Worm (Caenorhabditis elegans) whole organism, L4 larva: ENCODE results near the gene col-34.
A peak's percentile ranks its signal among the peaks of the same experiment; 100 is the strongest.

Source experiments
- F37D6.2 ChIP-seq: sonication (generic microtip); optimal IDR thresholded peaks from 2 replicates; lab custom pipeline; 2016; ENCODE audit warnings: mild to moderate bottlenecking, missing genetic modification characterization, missing compliant biosample characterization
- R02D3.7 ChIP-seq: fragments of 150-350 bp; sonication (generic microtip); optimal IDR thresholded peaks from 3 replicates; lab custom pipeline; 2014; ENCODE audit warnings: missing biosample characterization, missing genetic modification characterization
- T26A8.4 ChIP-seq: fragments of 200-800 bp; sonication (Bioruptor generic); IDR thresholded peaks from 2 replicates; pipeline ENCODE4 v1.3.6; 2022; ENCODE audit warnings: missing genetic modification characterization, missing compliant biosample characterization
- Y48G9A.11 ChIP-seq: fragments of 200-800 bp; sonication (Bioruptor generic); IDR thresholded peaks from 2 replicates; pipeline ENCODE4 v1.3.6; 2022; ENCODE audit warnings: missing genetic modification reagents, missing genetic modification characterization, missing compliant biosample characterization
- Y5F2A.4 ChIP-seq: fragments of 200-800 bp; sonication (Bioruptor generic); optimal IDR thresholded peaks from 2 replicates; lab custom pipeline; 2018; ENCODE audit warnings: mild to moderate bottlenecking, missing genetic modification characterization, missing compliant biosample characterization
- Y75B8A.6 ChIP-seq: fragments of 200-800 bp; sonication (Bioruptor generic); IDR thresholded peaks from 2 replicates; pipeline ENCODE4 v1.3.6; 2022; ENCODE audit warnings: missing genetic modification reagents, missing genetic modification characterization, missing compliant biosample characterization
- ama-1 ChIP-seq: fragments of 150-350 bp; optimal IDR thresholded peaks from 2 replicates; lab custom pipeline; 2014; ENCODE audit warnings: inconsistent platforms, mixed read lengths
- attf-4 ChIP-seq: sonication (generic microtip); optimal IDR thresholded peaks from 3 replicates; lab custom pipeline; 2017; ENCODE audit warnings: missing biosample characterization, missing genetic modification characterization
- ceh-28 ChIP-seq: fragments of 150-350 bp; optimal IDR thresholded peaks from 2 replicates; lab custom pipeline; 2014; ENCODE audit warnings: missing biosample characterization, missing genetic modification reagents, missing genetic modification characterization
- ceh-82 ChIP-seq: sonication (generic microtip); optimal IDR thresholded peaks from 2 replicates; lab custom pipeline; 2017; ENCODE audit warnings: missing biosample characterization, missing genetic modification characterization
- ctbp-1 ChIP-seq: fragments of 200-800 bp; sonication (Bioruptor generic); IDR thresholded peaks from 2 replicates; pipeline ENCODE4 v1.3.6; 2022; ENCODE audit warnings: missing genetic modification reagents, missing genetic modification characterization, missing compliant biosample characterization
- fkh-10 ChIP-seq: fragments of 150-350 bp; optimal IDR thresholded peaks from 2 replicates; lab custom pipeline; 2014; ENCODE audit warnings: missing biosample characterization, missing genetic modification reagents, missing genetic modification characterization
- fos-1 ChIP-seq: fragments of 150-350 bp; optimal IDR thresholded peaks from 2 replicates; lab custom pipeline; 2014; ENCODE audit warnings: missing biosample characterization, missing genetic modification characterization
- gei-8 ChIP-seq: fragments of 200-800 bp; sonication (Bioruptor generic); optimal IDR thresholded peaks from 2 replicates; lab custom pipeline; 2018; ENCODE audit warnings: mild to moderate bottlenecking, missing genetic modification characterization, missing compliant biosample characterization
- hlh-11 ChIP-seq: fragments of 200-800 bp; sonication (Bioruptor generic); optimal IDR thresholded peaks from 2 replicates; lab custom pipeline; 2018; ENCODE audit warnings: mild to moderate bottlenecking, missing genetic modification characterization, missing compliant biosample characterization
- jun-1 ChIP-seq: fragments of 150-350 bp; optimal IDR thresholded peaks from 2 replicates; lab custom pipeline; 2014; ENCODE audit warnings: missing biosample characterization, missing genetic modification reagents, missing genetic modification characterization
- lin-29 ChIP-seq: fragments of 200-800 bp; sonication (Bioruptor generic); IDR thresholded peaks from 2 replicates; pipeline ENCODE4 v1.3.6; 2022; ENCODE audit warnings: missing genetic modification reagents, missing genetic modification characterization, missing compliant biosample characterization
- lsy-2 ChIP-seq, 2 experiments: fragments of 150-350 bp in 1 of 2; sonication (generic microtip) in 1 of 2; optimal IDR thresholded peaks; 2 replicates each; lab custom pipeline; 2014 to 2017; ENCODE audit warnings: missing biosample characterization in 2 of 2, missing genetic modification characterization in 2 of 2
- madf-5 ChIP-seq, 2 experiments: fragments of 200-800 bp; sonication (Bioruptor generic); IDR thresholded peaks; 2 replicates each; pipeline ENCODE4 v1.3.6; 2022; ENCODE audit warnings: missing compliant biosample characterization in 2 of 2, missing genetic modification characterization in 2 of 2
- mdl-1 ChIP-seq, 2 experiments: fragments of 150-350 bp in 1 of 2; sonication (generic microtip) in 1 of 2; optimal IDR thresholded peaks; 2 replicates each; lab custom pipeline; 2014 to 2017; ENCODE audit warnings: missing biosample characterization in 2 of 2, missing genetic modification characterization in 2 of 2
- mdt-29 ChIP-seq: fragments of 200-800 bp; sonication (Bioruptor generic); IDR thresholded peaks from 2 replicates; pipeline ENCODE4 v1.3.6; 2022; ENCODE audit warnings: missing genetic modification reagents, missing genetic modification characterization, missing compliant biosample characterization
- mes-2 ChIP-seq: sonication (generic microtip); optimal IDR thresholded peaks from 2 replicates; lab custom pipeline; 2016; ENCODE audit warnings: missing genotype, mild to moderate bottlenecking, missing genetic modification characterization, missing compliant biosample characterization; ENCODE audit not compliant: poor library complexity, severe bottlenecking
- mxl-3 ChIP-seq: fragments of 200-800 bp; sonication (Bioruptor generic); optimal IDR thresholded peaks from 2 replicates; lab custom pipeline; 2018; ENCODE audit warnings: mild to moderate bottlenecking, missing genetic modification characterization, missing compliant biosample characterization
- nhr-10 ChIP-seq: fragments of 150-350 bp; optimal IDR thresholded peaks from 2 replicates; lab custom pipeline; 2014; ENCODE audit warnings: missing biosample characterization, missing genetic modification characterization
- nhr-11 ChIP-seq: fragments of 150-350 bp; optimal IDR thresholded peaks from 2 replicates; lab custom pipeline; 2014; ENCODE audit warnings: missing biosample characterization, missing genetic modification characterization
- nhr-111 ChIP-seq: fragments of 200-800 bp; sonication (Bioruptor generic); optimal IDR thresholded peaks from 2 replicates; lab custom pipeline; 2018; ENCODE audit warnings: mild to moderate bottlenecking, missing genetic modification characterization, missing compliant biosample characterization
- nhr-237 ChIP-seq: sonication (generic microtip); optimal IDR thresholded peaks from 2 replicates; lab custom pipeline; 2017; ENCODE audit warnings: missing biosample characterization, missing genetic modification characterization
- nhr-28 ChIP-seq: fragments of 150-350 bp; optimal IDR thresholded peaks from 2 replicates; lab custom pipeline; 2014; ENCODE audit warnings: missing biosample characterization, missing genetic modification characterization
- nhr-42 ChIP-seq: fragments of 200-800 bp; sonication (Bioruptor generic); IDR thresholded peaks from 2 replicates; pipeline ENCODE4 v1.3.6; 2022; ENCODE audit warnings: missing genetic modification characterization, missing compliant biosample characterization
- nhr-48 ChIP-seq: sonication (generic microtip); optimal IDR thresholded peaks from 2 replicates; lab custom pipeline; 2016; ENCODE audit warnings: mild to moderate bottlenecking, missing genetic modification characterization, missing compliant biosample characterization
- nhr-77 ChIP-seq: fragments of 150-350 bp; optimal IDR thresholded peaks from 2 replicates; lab custom pipeline; 2014; ENCODE audit warnings: missing biosample characterization, missing genetic modification characterization
- rbr-2 ChIP-seq: sonication (generic microtip); optimal IDR thresholded peaks from 2 replicates; lab custom pipeline; 2016; ENCODE audit warnings: missing genotype, missing genetic modification characterization, missing compliant biosample characterization
- set-16 ChIP-seq: fragments of 200-800 bp; sonication (Bioruptor generic); IDR thresholded peaks from 2 replicates; pipeline ENCODE4 v1.3.6; 2022; ENCODE audit warnings: missing genetic modification reagents, missing genetic modification characterization, missing compliant biosample characterization
- snpc-4 ChIP-seq: fragments of 150-350 bp; optimal IDR thresholded peaks from 2 replicates; lab custom pipeline; 2014; ENCODE audit warnings: missing biosample characterization, missing genetic modification characterization
- spr-1 ChIP-seq: sonication (generic microtip); optimal IDR thresholded peaks from 2 replicates; lab custom pipeline; 2016; ENCODE audit warnings: mild to moderate bottlenecking, missing genetic modification characterization, missing compliant biosample characterization
- tag-97 ChIP-seq: fragments of 200-800 bp; sonication (Bioruptor generic); IDR thresholded peaks from 2 replicates; pipeline ENCODE4 v1.3.6; 2022; ENCODE audit warnings: missing genetic modification characterization, missing compliant biosample characterization
- unc-130 ChIP-seq: sonication (generic microtip); optimal IDR thresholded peaks from 2 replicates; lab custom pipeline; 2016; ENCODE audit warnings: missing genetic modification reagents, missing genetic modification characterization, missing compliant biosample characterization
- unc-62 ChIP-seq, 3 experiments: fragments of 150-350 bp in 1 of 3; sonication (generic microtip); optimal IDR thresholded peaks in 2 of 3; peaks in 1 of 3; 1 replicate in 1 of 3; 2 replicates in 2 of 3; lab custom pipeline; 2014 to 2017; ENCODE audit warnings: missing biosample characterization in 3 of 3, missing genetic modification characterization in 3 of 3, missing genetic modification reagents in 3 of 3, missing genotype in 1 of 3
- zfp-2 ChIP-seq: sonication (generic microtip); optimal IDR thresholded peaks from 2 replicates; lab custom pipeline; 2016; ENCODE audit warnings: mild to moderate bottlenecking, missing genetic modification characterization, missing compliant biosample characterization
- zip-11 ChIP-seq: fragments of 200-800 bp; sonication (Bioruptor generic); IDR thresholded peaks from 2 replicates; pipeline ENCODE4 v1.3.6; 2022; ENCODE audit warnings: missing genetic modification characterization, missing compliant biosample characterization
- ztf-7 ChIP-seq: fragments of 150-350 bp; optimal IDR thresholded peaks from 2 replicates; lab custom pipeline; 2014; ENCODE audit warnings: missing biosample characterization, missing genetic modification characterization

The col-34 gene

DNA sequence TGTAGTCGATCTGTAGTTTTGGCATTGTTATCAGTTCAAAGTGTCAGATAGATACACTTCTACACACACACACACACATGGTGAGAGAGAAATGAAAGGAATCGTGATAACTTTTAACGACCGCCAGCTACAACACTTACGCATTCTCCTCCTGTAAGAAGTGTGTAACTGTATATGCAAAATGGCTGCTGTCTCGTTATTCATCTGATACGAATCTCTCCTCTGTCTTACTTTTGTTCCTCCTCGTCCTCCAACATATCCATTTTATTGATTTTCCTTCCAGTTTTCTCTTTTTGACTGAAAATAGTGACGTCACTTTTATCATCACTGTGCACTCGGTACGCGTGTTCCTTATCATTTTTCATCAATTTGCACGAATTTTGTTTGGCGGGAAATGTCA is 31.7 kb downstream of the col-34 start (continued):
- no peak for TF ChIP-seq tag-97 (GFP tag; lab: Robert Waterston, UW)

DNA sequence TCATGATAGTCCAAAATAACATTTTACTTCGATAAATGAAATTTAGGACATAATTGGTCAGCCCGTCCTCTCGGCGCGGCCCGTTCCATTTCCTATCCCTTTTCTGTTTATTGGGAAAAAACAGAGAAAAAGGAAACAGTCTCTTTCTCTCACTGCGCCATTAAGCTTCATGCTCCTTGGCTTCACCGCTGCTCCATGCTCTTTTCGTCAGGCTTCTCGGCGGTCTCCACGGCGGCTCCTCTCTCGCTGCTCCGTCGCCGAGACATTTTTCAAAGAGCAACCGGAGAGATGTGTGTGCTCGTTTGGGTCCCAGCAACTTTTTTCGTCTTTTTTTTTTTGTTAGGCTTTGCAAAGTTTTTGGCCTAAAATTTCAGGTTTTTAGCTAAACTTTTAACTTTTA is 33.5 kb downstream of the col-34 start:
- TF ChIP-seq mdl-1 (tag; optimal IDR thresholded peaks at IDR 0.05; lab: Kevin White, UChicago) (peak; percentile 33 to 67), fkh-10 (GFP tag; lab: Kevin White, UChicago) (no peak), ctbp-1 (GFP tag; lab: Robert Waterston, UW) (0 out of 2 replicates have a peak, but pooled peaks have one; percentile 20), lsy-2 (tag; optimal IDR thresholded peaks at IDR 0.05; lab: Kevin White, UChicago) (peak in 1 of 2 experiments; percentile 5), gei-8 (GFP tag; lab: Kevin White, UChicago) (no peak), set-16 (GFP tag; lab: Robert Waterston, UW) (peak; percentile 74), Y75B8A.6 (GFP tag; lab: Robert Waterston, UW) (no peak), hlh-11 (peak; percentile 2), mes-2 (tag; lab: Kevin White, UChicago) (peak; percentile 12), ceh-82 (tag; lab: Kevin White, UChicago) (no peak), rbr-2 (tag; lab: Kevin White, UChicago) (peak; percentile 44), unc-62 (GFP tag; optimal IDR thresholded peaks at IDR 0.05 in 1 of 2; lab: Kevin White, UChicago) (peak in 1 of 2 experiments; percentile 78), unc-62 (tag; optimal IDR thresholded peaks at IDR 0.05; lab: Kevin White, UChicago) (no peak)

DNA sequence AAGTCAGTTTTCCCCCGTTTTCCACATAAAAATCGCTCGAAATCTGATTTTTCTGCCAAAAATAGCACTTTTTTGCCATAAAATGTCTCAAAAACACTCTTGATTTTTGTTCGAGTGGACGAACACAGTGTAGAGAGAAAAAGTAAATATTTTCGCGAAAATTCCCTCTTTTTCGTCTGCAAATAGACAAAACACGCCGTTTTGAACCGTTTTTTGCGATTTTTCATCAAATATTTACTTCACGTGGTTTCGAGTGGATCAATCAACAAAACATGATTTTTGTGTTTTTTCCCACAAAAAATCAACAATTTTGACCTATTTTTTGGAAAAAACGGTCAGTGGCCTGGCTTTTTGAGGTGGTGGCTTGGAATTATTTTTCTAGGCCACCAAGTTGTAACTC is 35.3 kb downstream of the col-34 start:
- TF ChIP-seq mdl-1 (tag; optimal IDR thresholded peaks at IDR 0.05; lab: Kevin White, UChicago): no peak
- TF ChIP-seq F37D6.2 (tag; lab: Kevin White, UChicago): no peak
- TF ChIP-seq nhr-42: no peak
- no peak for TF ChIP-seq mdt-29
- TF ChIP-seq jun-1 (tag; lab: Kevin White, UChicago): no peak
- no peak for TF ChIP-seq nhr-77 (tag; lab: Kevin White, UChicago)
- no peak for TF ChIP-seq spr-1 (tag; lab: Kevin White, UChicago)
- TF ChIP-seq mxl-3: no peak
- no peak for TF ChIP-seq Y5F2A.4 (GFP tag; lab: Kevin White, UChicago)
- no peak for TF ChIP-seq nhr-237 (tag; lab: Kevin White, UChicago)
- TF ChIP-seq nhr-11 (tag; lab: Kevin White, UChicago): no peak
- TF ChIP-seq fkh-10 (GFP tag; lab: Kevin White, UChicago): no peak
- no peak for TF ChIP-seq zip-11 (GFP tag; lab: Robert Waterston, UW)
- TF ChIP-seq unc-130: no peak
- TF ChIP-seq nhr-10: no peak
- TF ChIP-seq, all 104 proteins: peak for 0

DNA sequence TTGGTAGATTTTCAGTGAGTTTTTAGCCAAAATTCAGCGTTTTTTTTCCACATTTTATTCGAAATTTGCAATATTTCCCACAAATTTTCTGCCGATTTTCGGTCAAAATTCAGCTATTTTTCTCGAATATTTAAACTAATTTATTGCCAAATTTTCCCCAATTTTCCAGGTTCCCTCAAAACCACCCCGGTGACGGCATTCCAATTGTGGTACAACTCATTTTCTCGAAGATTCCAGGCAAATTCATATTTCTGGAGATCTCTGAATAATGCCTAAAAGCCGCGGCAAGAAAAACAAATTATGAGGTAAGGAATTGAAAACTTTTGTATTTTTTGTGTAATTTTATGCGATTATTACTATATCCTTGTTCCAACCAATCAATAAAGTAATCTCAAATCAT is 37.3 kb downstream of the col-34 start, which contains the start of gene osgn-1:
Gene osgn-1 (plus strand): TSS at position 301 of the 400 bp plus-strand sequence.
- TF ChIP-seq R02D3.7 (tag; lab: Kevin White, UChicago): no peak
- TF ChIP-seq set-16 (GFP tag; lab: Robert Waterston, UW): no peak
- TF ChIP-seq nhr-48: no peak
- no peak for TF ChIP-seq zip-11 (GFP tag; lab: Robert Waterston, UW)
- no peak for TF ChIP-seq unc-130
- TF ChIP-seq ztf-7 (tag; lab: Kevin White, UChicago): no peak
- TF ChIP-seq lin-29 (GFP tag; lab: Robert Waterston, UW): no peak
- TF ChIP-seq tag-97 (GFP tag; lab: Robert Waterston, UW): no peak

DNA sequence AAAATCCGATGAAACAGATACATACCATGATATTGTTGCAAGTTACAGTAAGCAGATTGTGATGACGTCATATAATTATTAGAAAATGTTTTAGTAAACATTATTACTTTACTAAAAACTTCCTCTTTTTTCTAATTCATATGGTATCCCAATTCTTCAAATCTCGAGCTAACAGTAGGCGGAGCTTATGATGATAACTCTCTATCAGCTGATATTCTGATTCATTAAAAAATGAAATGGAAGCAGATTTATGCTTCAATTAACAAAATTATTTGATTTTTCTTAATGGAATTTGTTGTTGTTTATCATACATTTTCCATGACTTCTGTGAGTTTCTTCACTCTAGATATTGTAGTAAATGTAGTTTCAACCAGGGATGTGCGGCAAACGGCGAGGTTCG is 40.1 kb downstream of the col-34 start, which contains the start of gene pax-2:
Gene pax-2 (minus strand): TSS at position 101 of the 400 bp plus-strand sequence.
- TF ChIP-seq ceh-28 (tag; lab: Kevin White, UChicago) (no peak), hlh-11 (no peak), unc-62 (GFP tag; optimal IDR thresholded peaks at IDR 0.05 in 1 of 2; lab: Kevin White, UChicago) (no peak), unc-62 (tag; optimal IDR thresholded peaks at IDR 0.05; lab: Kevin White, UChicago) (no peak), ama-1 (no peak), madf-5 (GFP tag; IDR thresholded peaks at IDR 0.05; lab: Robert Waterston, UW) (no peak), nhr-111 (GFP tag; lab: Kevin White, UChicago) (no peak), zfp-2 (no peak), Y48G9A.11 (GFP tag; lab: Robert Waterston, UW) (no peak), attf-4 (tag; lab: Kevin White, UChicago) (no peak), nhr-11 (tag; lab: Kevin White, UChicago) (no peak), snpc-4 (tag; lab: Kevin White, UChicago) (no peak), T26A8.4 (no peak), fos-1 (tag; lab: Kevin White, UChicago) (no peak), nhr-28 (tag; lab: Kevin White, UChicago) (no peak), mdt-29 (no peak)
